Fruit fly (Drosophila melanogaster) whole organism, embryonic: ENCODE data around the gene Kyat.

ENCODE experiments used
- ATbp ChIP-seq: fragments of 200-800 bp; sonication (Bioruptor generic); optimal IDR thresholded peaks from 2 replicates; lab custom pipeline; 2017; ENCODE audit warnings: missing biosample characterization, mild to moderate bottlenecking, missing genetic modification characterization, missing genetic modification reagents
- CG10321 ChIP-seq: fragments of 200-800 bp; sonication (Bioruptor generic); IDR thresholded peaks from 2 replicates; pipeline ENCODE4 v1.3.6; 2022; ENCODE audit warnings: missing biosample characterization, missing genetic modification characterization
- CG11093 ChIP-seq: fragments of 200-800 bp; sonication (Bioruptor generic); IDR thresholded peaks from 3 replicates; pipeline ENCODE4 v1.3.6; 2022; ENCODE audit warnings: missing biosample characterization, missing genetic modification characterization
- CG11247 ChIP-seq: fragments of 200-800 bp; sonication (Bioruptor generic); IDR thresholded peaks from 2 replicates; pipeline ENCODE4 v1.3.6; 2022; ENCODE audit warnings: missing biosample characterization, missing genetic modification characterization
- CG11723 ChIP-seq: fragments of 200-800 bp; sonication (Bioruptor generic); optimal IDR thresholded peaks from 2 replicates; lab custom pipeline; 2017; ENCODE audit warnings: missing biosample characterization, mild to moderate bottlenecking, missing genetic modification characterization
- CG15601 ChIP-seq: fragments of 200-800 bp; sonication (Bioruptor generic); optimal IDR thresholded peaks from 3 replicates; lab custom pipeline; 2019; ENCODE audit warnings: missing biosample characterization, mild to moderate bottlenecking, missing genetic modification characterization, moderate library complexity
- CG1603 ChIP-seq: fragments of 200-800 bp; sonication (Bioruptor generic); optimal IDR thresholded peaks from 2 replicates; lab custom pipeline; 2019; ENCODE audit warnings: missing biosample characterization, mild to moderate bottlenecking, missing genetic modification characterization, moderate library complexity
- CG16815 ChIP-seq: fragments of 200-800 bp; sonication (Bioruptor generic); optimal IDR thresholded peaks from 3 replicates; lab custom pipeline; 2017; ENCODE audit warnings: missing biosample characterization, mild to moderate bottlenecking, missing genetic modification characterization
- CG17328 ChIP-seq: fragments of 200-800 bp; sonication (Bioruptor generic); IDR thresholded peaks from 2 replicates; pipeline ENCODE4 v1.3.6; 2022; ENCODE audit warnings: missing biosample characterization, missing genetic modification characterization
- CG18619 ChIP-seq: fragments of 200-800 bp; sonication (Bioruptor generic); optimal IDR thresholded peaks from 3 replicates; lab custom pipeline; 2017; ENCODE audit warnings: missing biosample characterization, mild to moderate bottlenecking, missing genetic modification characterization
- CG18764 ChIP-seq: fragments of 200-800 bp; sonication (Bioruptor generic); optimal IDR thresholded peaks from 3 replicates; lab custom pipeline; 2016; ENCODE audit warnings: missing biosample characterization, missing genetic modification characterization
- CG30431 ChIP-seq: fragments of 200-800 bp; sonication (Bioruptor generic); optimal IDR thresholded peaks from 2 replicates; lab custom pipeline; 2017; ENCODE audit warnings: missing biosample characterization, missing genetic modification characterization
- CG3995 ChIP-seq: fragments of 200-800 bp; sonication (Bioruptor generic); optimal IDR thresholded peaks from 3 replicates; lab custom pipeline; 2016; ENCODE audit warnings: missing biosample characterization, missing genetic modification characterization
- CoRest ChIP-seq: fragments of 200-800 bp; sonication (Bioruptor generic); optimal IDR thresholded peaks from 3 replicates; lab custom pipeline; 2018; ENCODE audit warnings: missing biosample characterization, mild to moderate bottlenecking, missing genetic modification characterization, moderate library complexity
- CrebB ChIP-seq: fragments of 200-800 bp; sonication (Bioruptor generic); optimal IDR thresholded peaks from 3 replicates; lab custom pipeline; 2018; ENCODE audit warnings: missing biosample characterization, mild to moderate bottlenecking, missing genetic modification characterization
- D19A ChIP-seq: fragments of 200-800 bp; optimal IDR thresholded peaks from 3 replicates; lab custom pipeline; 2019; ENCODE audit warnings: missing biosample characterization, mild to moderate bottlenecking, missing genetic modification characterization, moderate library complexity
- Dbx ChIP-seq: fragments of 200-800 bp; sonication (Bioruptor generic); IDR thresholded peaks from 3 replicates; pipeline ENCODE4 v1.3.6; 2022; ENCODE audit warnings: missing biosample characterization, missing genetic modification characterization
- HHEX ChIP-seq: fragments of 200-800 bp; sonication (Bioruptor generic); optimal IDR thresholded peaks from 3 replicates; lab custom pipeline; 2017; ENCODE audit warnings: missing biosample characterization, mild to moderate bottlenecking, missing genetic modification characterization, missing genetic modification reagents
- HLH4C ChIP-seq: fragments of 200-800 bp; sonication (Bioruptor generic); IDR thresholded peaks from 3 replicates; pipeline ENCODE4 v1.3.6; 2022; ENCODE audit warnings: missing biosample characterization, missing genetic modification characterization; ENCODE audit not compliant: partially characterized antibody
- MESR4 ChIP-seq: fragments of 200-800 bp; sonication (Bioruptor generic); optimal IDR thresholded peaks from 2 replicates; lab custom pipeline; 2018; ENCODE audit warnings: missing biosample characterization, mild to moderate bottlenecking, missing genetic modification characterization, moderate library complexity
- Med ChIP-seq: fragments of 200-800 bp; sonication (Bioruptor generic); peaks from one replicate; lab custom pipeline; 2016; ENCODE audit warnings: missing biosample characterization, missing genetic modification characterization, mild to moderate bottlenecking, inconsistent platforms, moderate library complexity
- Opbp ChIP-seq: fragments of 200-800 bp; sonication (Bioruptor generic); IDR thresholded peaks from 3 replicates; pipeline ENCODE4 v1.3.6; 2022; ENCODE audit warnings: missing biosample characterization, missing genetic modification characterization; ENCODE audit not compliant: partially characterized antibody
- Optix ChIP-seq: fragments of 200-800 bp; sonication (Bioruptor generic); IDR thresholded peaks from 3 replicates; pipeline ENCODE4 v1.3.6; 2022; ENCODE audit warnings: missing biosample characterization, missing genetic modification characterization
- Pdp1 ChIP-seq, 2 experiments: fragments of 200-800 bp; sonication (Bioruptor generic); optimal IDR thresholded peaks; 3 replicates each; lab custom pipeline; 2016; ENCODE audit warnings: missing biosample characterization in 2 of 2, missing genetic modification characterization in 2 of 2, mild to moderate bottlenecking in 1 of 2, moderate library complexity in 1 of 2
- Poxn ChIP-seq: fragments of 200-800 bp; sonication (Bioruptor generic); IDR thresholded peaks from 2 replicates; pipeline ENCODE4 v1.3.6; 2022; ENCODE audit warnings: missing biosample characterization, missing genetic modification characterization
- Six4 ChIP-seq: fragments of 200-800 bp; sonication (Bioruptor generic); optimal IDR thresholded peaks from 2 replicates; lab custom pipeline; 2016; ENCODE audit warnings: missing biosample characterization, missing genetic modification characterization
- Spps ChIP-seq: fragments of 200-800 bp; sonication (Bioruptor generic); optimal IDR thresholded peaks from 2 replicates; lab custom pipeline; 2018; ENCODE audit warnings: missing biosample characterization, mild to moderate bottlenecking, missing genetic modification characterization
- ase ChIP-seq: fragments of 200-800 bp; sonication (Bioruptor generic); IDR thresholded peaks from 3 replicates; pipeline ENCODE4 v1.3.6; 2022; ENCODE audit warnings: missing biosample characterization, missing genetic modification characterization
- bab2 ChIP-seq: fragments of 200-800 bp; sonication (Bioruptor generic); optimal IDR thresholded peaks from 2 replicates; lab custom pipeline; 2016; ENCODE audit warnings: missing biosample characterization, missing genetic modification characterization
- bowl ChIP-seq: fragments of 200-800 bp; sonication (Bioruptor generic); IDR thresholded peaks from 2 replicates; pipeline ENCODE4 v1.3.6; 2022; ENCODE audit warnings: missing biosample characterization, missing genetic modification characterization
- cg ChIP-seq: fragments of 200-800 bp; sonication (Bioruptor generic); optimal IDR thresholded peaks from 3 replicates; lab custom pipeline; 2019; ENCODE audit warnings: missing biosample characterization, mild to moderate bottlenecking, missing genetic modification characterization, moderate library complexity
- chinmo ChIP-seq: fragments of 200-800 bp; sonication (Bioruptor generic); IDR thresholded peaks from 4 replicates; pipeline ENCODE4 v1.3.6; 2022; ENCODE audit warnings: missing biosample characterization, missing genetic modification characterization; ENCODE audit not compliant: partially characterized antibody
- dati ChIP-seq: fragments of 200-800 bp; sonication (Bioruptor generic); IDR thresholded peaks from 2 replicates; pipeline ENCODE4 v1.3.6; 2022; ENCODE audit warnings: missing biosample characterization, missing genetic modification characterization
- emc ChIP-seq: fragments of 200-800 bp; sonication (Bioruptor generic); optimal IDR thresholded peaks from 2 replicates; lab custom pipeline; 2016; ENCODE audit warnings: missing biosample characterization, missing genetic modification characterization
- gcm2 ChIP-seq: fragments of 200-800 bp; sonication (Bioruptor generic); optimal IDR thresholded peaks from 2 replicates; lab custom pipeline; 2016; ENCODE audit warnings: missing biosample characterization, missing genetic modification characterization
- gro ChIP-seq: fragments of 200-800 bp; sonication (Bioruptor generic); optimal IDR thresholded peaks from 2 replicates; lab custom pipeline; 2016; ENCODE audit warnings: missing biosample characterization, missing genetic modification characterization
- mam ChIP-seq: fragments of 200-800 bp; sonication (Bioruptor generic); optimal IDR thresholded peaks from 3 replicates; lab custom pipeline; 2016; ENCODE audit warnings: missing biosample characterization, missing genetic modification characterization
- nerfin-1 ChIP-seq: fragments of 200-800 bp; sonication (Bioruptor generic); optimal IDR thresholded peaks from 3 replicates; lab custom pipeline; 2019; ENCODE audit warnings: missing biosample characterization, mild to moderate bottlenecking, missing genetic modification characterization, moderate library complexity
- nerfin-2 ChIP-seq: fragments of 200-800 bp; sonication (Bioruptor generic); IDR thresholded peaks from 2 replicates; pipeline ENCODE4 v1.3.6; 2022; ENCODE audit warnings: missing biosample characterization, missing genetic modification characterization; ENCODE audit not compliant: partially characterized antibody
- org-1 ChIP-seq: fragments of 200-800 bp; sonication (Bioruptor generic); optimal IDR thresholded peaks from 2 replicates; lab custom pipeline; 2017; ENCODE audit warnings: missing biosample characterization, missing genetic modification characterization
- pzg ChIP-seq: fragments of 200-800 bp; sonication (Bioruptor generic); optimal IDR thresholded peaks from 3 replicates; lab custom pipeline; 2018; ENCODE audit warnings: missing biosample characterization, mild to moderate bottlenecking, missing genetic modification characterization, moderate library complexity
- ranshi ChIP-seq: fragments of 200-800 bp; sonication (Bioruptor generic); IDR thresholded peaks from 2 replicates; pipeline ENCODE4 v1.3.6; 2022; ENCODE audit warnings: missing biosample characterization, missing genetic modification characterization
- seq ChIP-seq: fragments of 200-800 bp; sonication (Bioruptor generic); IDR thresholded peaks from 2 replicates; pipeline ENCODE4 v1.3.6; 2022; ENCODE audit warnings: missing biosample characterization, missing genetic modification characterization
- sim ChIP-seq: fragments of 200-800 bp; sonication (Bioruptor generic); IDR thresholded peaks from 2 replicates; pipeline ENCODE4 v1.3.6; 2022; ENCODE audit warnings: missing biosample characterization, missing genetic modification characterization
- slp2 ChIP-seq: fragments of 200-800 bp; sonication (Bioruptor generic); optimal IDR thresholded peaks from 2 replicates; lab custom pipeline; 2016; ENCODE audit warnings: missing biosample characterization, missing genetic modification characterization
- tll ChIP-seq, 2 experiments: fragments of 200-800 bp in 1 of 2; fragments of >200 bp in 1 of 2; sonication (Bioruptor generic) in 1 of 2; optimal IDR thresholded peaks; 2 replicates each; lab custom pipeline; 2017 to 2019; ENCODE audit warnings: missing biosample characterization in 2 of 2, missing genetic modification characterization in 2 of 2, mild to moderate bottlenecking in 1 of 2, moderate library complexity in 1 of 2
- tna ChIP-seq: fragments of 200-800 bp; sonication (Bioruptor generic); IDR thresholded peaks from 2 replicates; pipeline ENCODE4 v1.3.6; 2022; ENCODE audit warnings: missing biosample characterization, missing genetic modification characterization; ENCODE audit not compliant: partially characterized antibody
- trem ChIP-seq: fragments of 200-800 bp; optimal IDR thresholded peaks from 3 replicates; lab custom pipeline; 2019; ENCODE audit warnings: missing biosample characterization, mild to moderate bottlenecking, missing genetic modification characterization, moderate library complexity

Kyat gene

dm6 chr3R:11821800-11822199 lies 493 bp downstream of the Kyat start:
- TF ChIP-seq CG30431 (GFP tag; lab: Kevin White, UChicago) (no peak), CG18764 (GFP tag; lab: Kevin White, UChicago) (no peak), CG3995 (GFP tag; lab: Kevin White, UChicago) (peak; percentile 43), chinmo (GFP tag; lab: Robert Waterston, UW) (no peak), ATbp (no peak), cg (peak; percentile 41), Pdp1 (GFP tag; optimal IDR thresholded peaks at IDR 0.05; lab: Kevin White, UChicago) (peak in 1 of 2 experiments; percentile 88)

DNA sequence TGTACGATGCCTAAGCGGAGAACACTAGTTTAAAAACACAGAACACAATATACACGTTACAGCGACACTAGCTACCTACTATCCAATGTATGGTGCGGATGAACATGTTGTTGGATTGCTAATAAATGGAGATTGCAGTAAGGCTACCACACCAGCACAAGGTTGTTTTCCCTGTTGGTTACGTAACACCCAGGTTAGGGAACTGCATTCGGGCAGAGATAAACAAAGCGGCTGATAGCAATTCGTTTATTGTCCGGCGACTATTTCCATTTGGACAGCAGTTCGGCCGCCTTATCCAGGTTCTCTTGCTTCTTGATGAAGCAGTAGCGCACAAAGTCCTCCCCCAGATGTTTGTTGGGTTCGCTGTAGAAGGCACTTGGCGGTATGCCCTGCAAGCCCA lies 2.1 kb downstream of the Kyat start:
- TF ChIP-seq Pdp1 (GFP tag; optimal IDR thresholded peaks at IDR 0.05; lab: Kevin White, UChicago) (peak in 1 of 2 experiments; percentile 93), CG11247 (GFP tag; lab: Robert Waterston, UW) (no peak)

DNA sequence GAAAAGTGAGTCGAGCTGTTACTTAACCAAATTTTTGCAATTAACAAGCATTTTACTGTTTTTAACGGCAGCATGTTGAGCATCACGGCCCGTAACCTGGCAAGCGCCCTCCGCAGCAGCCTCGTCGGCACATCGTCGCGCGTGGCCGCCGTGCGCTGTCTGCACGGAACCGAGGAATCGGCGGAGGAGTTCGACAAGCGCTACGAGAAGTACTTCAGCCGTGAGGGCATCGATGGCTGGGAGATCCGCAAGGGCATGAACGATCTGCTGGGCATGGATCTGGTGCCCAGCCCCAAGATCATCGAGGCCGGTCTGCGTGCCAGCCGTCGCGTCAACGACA lies 2.7 kb downstream of the Kyat start:
- no peak for TF ChIP-seq dati (GFP tag; lab: Robert Waterston, UW)
- 0 out of 3 replicates have a peak, but pooled peaks have one; percentile 12 for TF ChIP-seq Opbp (GFP tag; lab: Robert Waterston, UW)
- TF ChIP-seq pzg (GFP tag; lab: Kevin White, UChicago) = no peak
- TF ChIP-seq seq (GFP tag; lab: Robert Waterston, UW) = no peak
- TF ChIP-seq CG17328 (GFP tag; lab: Robert Waterston, UW) = no peak
- TF ChIP-seq ase (GFP tag; lab: Robert Waterston, UW) = no peak
- no peak for TF ChIP-seq Poxn (GFP tag; lab: Robert Waterston, UW)
- TF ChIP-seq tll (GFP tag; optimal IDR thresholded peaks at IDR 0.05; lab: Kevin White, UChicago) = no peak
- TF ChIP-seq gro = no peak
- TF ChIP-seq slp2 = no peak
- TF ChIP-seq Spps (tag; lab: Kevin White, UChicago) = no peak
- TF ChIP-seq sim (GFP tag; lab: Robert Waterston, UW) = no peak
- no peak for TF ChIP-seq HLH4C
- no peak for TF ChIP-seq org-1
- peak; percentile 2; the same call in 1 of the 3 replicates for TF ChIP-seq Dbx (GFP tag; lab: Robert Waterston, UW)
- TF ChIP-seq tna (GFP tag; lab: Robert Waterston, UW) = 0 out of 2 replicates have a peak, but pooled peaks have one; percentile 22
- TF ChIP-seq CG11723 = no peak
- TF ChIP-seq trem (tag; lab: Kevin White, UChicago) = no peak
- TF ChIP-seq bab2 = no peak
- TF ChIP-seq Optix (GFP tag; lab: Robert Waterston, UW) = no peak
- TF ChIP-seq CG18619 (GFP tag; lab: Kevin White, UChicago) = no peak
- TF ChIP-seq bowl (GFP tag; lab: Robert Waterston, UW) = no peak
- no peak for TF ChIP-seq CG15601
- 0 out of 3 replicates have a peak, but pooled peaks have one; percentile 6 for TF ChIP-seq CG11093
- TF ChIP-seq Med = no peak
- no peak for TF ChIP-seq emc (GFP tag; lab: Kevin White, UChicago)
- no peak for TF ChIP-seq ranshi (GFP tag; lab: Robert Waterston, UW)
- TF ChIP-seq D19A = no peak
- TF ChIP-seq Six4 = no peak
- no peak for TF ChIP-seq CG1603 (tag; lab: Kevin White, UChicago)
- no peak for TF ChIP-seq CoRest (tag; lab: Kevin White, UChicago)
- no peak for TF ChIP-seq nerfin-1 (tag; lab: Kevin White, UChicago)
- TF ChIP-seq CrebB (tag; lab: Kevin White, UChicago) = no peak
- no peak for TF ChIP-seq HHEX (GFP tag; lab: Kevin White, UChicago)
- TF ChIP-seq MESR4 = peak; percentile 96
- no peak for TF ChIP-seq nerfin-2
- no peak for TF ChIP-seq CG10321 (GFP tag; lab: Robert Waterston, UW)
- no peak for TF ChIP-seq mam (GFP tag; lab: Kevin White, UChicago)
- no peak for TF ChIP-seq CG16815
- no peak for TF ChIP-seq gcm2 (GFP tag; lab: Kevin White, UChicago)
